Worm (Caenorhabditis elegans) whole organism, L1 larva: ENCODE data around the gene B0546.4.
"Not testable (repeated sequence)": the region's sequence is repeated elsewhere in the genome, so short reads cannot be mapped to it uniquely, and the experiment has no call there.

Experiments used
- C04F5.9 ChIP-seq: sonication (generic microtip); optimal IDR thresholded peaks from 2 replicates; lab custom pipeline; 2016; ENCODE audit warnings: missing genetic modification characterization, missing compliant biosample characterization
- F16B12.6 ChIP-seq: fragments of 150-350 bp; optimal IDR thresholded peaks from 2 replicates; lab custom pipeline; 2014; ENCODE audit warnings: missing biosample characterization, missing genetic modification characterization
- Y116A8C.19 ChIP-seq: sonication (generic microtip); optimal IDR thresholded peaks from 2 replicates; lab custom pipeline; 2016; ENCODE audit warnings: missing compliant biosample characterization, missing genetic modification characterization, borderline replicate concordance
- aha-1 ChIP-seq: fragments of 150-350 bp; optimal IDR thresholded peaks from 2 replicates; lab custom pipeline; 2014; ENCODE audit warnings: missing biosample characterization, missing genetic modification characterization
- ceh-82 ChIP-seq, 3 experiments: fragments of 150-350 bp in 1 of 3; sonication (generic microtip) in 2 of 3; optimal IDR thresholded peaks; 2 replicates each; lab custom pipeline; 2014 to 2017; ENCODE audit warnings: missing biosample characterization in 3 of 3, missing genetic modification characterization in 3 of 3
- egl-13 ChIP-seq: sonication (generic microtip); optimal IDR thresholded peaks from 2 replicates; lab custom pipeline; 2016; ENCODE audit warnings: missing genotype, missing genetic modification reagents, missing genetic modification characterization, missing compliant biosample characterization
- elt-2 ChIP-seq: sonication (generic microtip); optimal IDR thresholded peaks from 2 replicates; lab custom pipeline; 2016; ENCODE audit warnings: missing genetic modification characterization, mild to moderate bottlenecking, inconsistent platforms, missing compliant biosample characterization, missing genetic modification reagents
- ets-5 ChIP-seq: fragments of 200-800 bp; sonication (Bioruptor generic); IDR thresholded peaks from 2 replicates; pipeline ENCODE4 v1.3.6; 2022; ENCODE audit warnings: missing genetic modification characterization, missing compliant biosample characterization
- fkh-10 ChIP-seq: sonication (generic microtip); optimal IDR thresholded peaks from 2 replicates; lab custom pipeline; 2017; ENCODE audit warnings: missing biosample characterization, missing genetic modification reagents, missing genetic modification characterization
- fkh-4 ChIP-seq: sonication (generic microtip); optimal IDR thresholded peaks from 2 replicates; lab custom pipeline; 2016; ENCODE audit warnings: missing compliant biosample characterization, missing genetic modification characterization, borderline replicate concordance
- grh-1 ChIP-seq: fragments of 200-800 bp; sonication (Bioruptor generic); IDR thresholded peaks from 2 replicates; pipeline ENCODE4 v1.3.6; 2022; ENCODE audit warnings: missing genetic modification reagents, missing genetic modification characterization, missing compliant biosample characterization
- hpl-2 ChIP-seq: fragments of 150-350 bp; optimal IDR thresholded peaks from 2 replicates; lab custom pipeline; 2014; ENCODE audit warnings: missing biosample characterization, missing genetic modification reagents, missing genetic modification characterization
- irx-1 ChIP-seq: sonication (generic microtip); optimal IDR thresholded peaks from 2 replicates; lab custom pipeline; 2016; ENCODE audit warnings: missing genetic modification characterization, missing compliant biosample characterization
- isw-1 ChIP-seq: fragments of 200-800 bp; sonication (Bioruptor generic); IDR thresholded peaks from 2 replicates; pipeline ENCODE4 v1.3.6; 2022; ENCODE audit warnings: missing genetic modification characterization, missing compliant biosample characterization
- lin-13 ChIP-seq: fragments of 150-350 bp; optimal IDR thresholded peaks from 2 replicates; lab custom pipeline; 2014; ENCODE audit warnings: missing biosample characterization, missing genetic modification reagents, missing genetic modification characterization
- lin-15B ChIP-seq: fragments of 150-350 bp; sonication (generic microtip); optimal IDR thresholded peaks from 3 replicates; lab custom pipeline; 2014; ENCODE audit warnings: missing biosample characterization, missing genetic modification characterization
- lir-3 ChIP-seq: sonication (generic microtip); optimal IDR thresholded peaks from 2 replicates; lab custom pipeline; 2016; ENCODE audit warnings: mild to moderate bottlenecking, missing genetic modification characterization, moderate library complexity, missing compliant biosample characterization; ENCODE audit not compliant: poor library complexity
- mdl-1 ChIP-seq, 2 experiments: fragments of 150-350 bp; optimal IDR thresholded peaks; 2 replicates each; lab custom pipeline; 2014 to 2017; ENCODE audit warnings: missing biosample characterization in 2 of 2, missing genetic modification characterization in 2 of 2, inconsistent platforms in 1 of 2
- mef-2 ChIP-seq: fragments of 150-350 bp; optimal IDR thresholded peaks from 2 replicates; lab custom pipeline; 2014; ENCODE audit warnings: missing biosample characterization, missing genetic modification characterization
- nhr-20 ChIP-seq: sonication (generic microtip); optimal IDR thresholded peaks from 2 replicates; lab custom pipeline; 2016; ENCODE audit warnings: mild to moderate bottlenecking, missing genetic modification characterization, missing compliant biosample characterization
- nhr-237 ChIP-seq: fragments of 150-350 bp; optimal IDR thresholded peaks from 2 replicates; lab custom pipeline; 2014; ENCODE audit warnings: missing biosample characterization, missing genetic modification characterization
- nhr-28 ChIP-seq: fragments of 150-350 bp; optimal IDR thresholded peaks from 2 replicates; lab custom pipeline; 2014; ENCODE audit warnings: missing biosample characterization, missing genetic modification characterization
- pag-3 ChIP-seq: sonication (generic microtip); optimal IDR thresholded peaks from 2 replicates; lab custom pipeline; 2017; ENCODE audit warnings: missing genetic modification characterization, mild to moderate bottlenecking, missing compliant biosample characterization, antibody characterized with exemption, borderline replicate concordance; ENCODE audit not compliant: insufficient read depth
- rnt-1 ChIP-seq: sonication (generic microtip); optimal IDR thresholded peaks from 2 replicates; lab custom pipeline; 2016; ENCODE audit warnings: mild to moderate bottlenecking, missing genetic modification characterization, moderate library complexity, missing compliant biosample characterization
- skn-1 ChIP-seq: fragments of 150-350 bp; optimal IDR thresholded peaks from 2 replicates; lab custom pipeline; 2014; ENCODE audit warnings: missing biosample characterization, missing genetic modification characterization
- snpc-4 ChIP-seq: fragments of 150-350 bp; optimal IDR thresholded peaks from 2 replicates; lab custom pipeline; 2014; ENCODE audit warnings: missing biosample characterization, missing genetic modification characterization
- tlp-1 ChIP-seq: fragments of 150-350 bp; optimal IDR thresholded peaks from 2 replicates; lab custom pipeline; 2014; ENCODE audit warnings: missing biosample characterization, missing genetic modification characterization
- unc-30 ChIP-seq: sonication (generic microtip); optimal IDR thresholded peaks from 2 replicates; lab custom pipeline; 2017; ENCODE audit warnings: missing biosample characterization, missing genetic modification characterization
- unc-86 ChIP-seq: sonication (generic microtip); optimal IDR thresholded peaks from 2 replicates; lab custom pipeline; 2016; ENCODE audit warnings: missing genetic modification characterization, missing compliant biosample characterization
- unc-98 ChIP-seq: fragments of 200-800 bp; sonication (Bioruptor generic); IDR thresholded peaks from 2 replicates; pipeline ENCODE4 v1.3.6; 2022; ENCODE audit warnings: missing genetic modification characterization, missing compliant biosample characterization
- vab-15 ChIP-seq: sonication (generic microtip); optimal IDR thresholded peaks from 2 replicates; lab custom pipeline; 2017; ENCODE audit warnings: missing genotype, mild to moderate bottlenecking, missing genetic modification characterization, missing compliant biosample characterization
- zip-4 ChIP-seq: fragments of 200-800 bp; sonication (Bioruptor generic); optimal IDR thresholded peaks from 2 replicates; lab custom pipeline; 2018; ENCODE audit warnings: mild to moderate bottlenecking, missing genetic modification characterization, moderate library complexity, missing compliant biosample characterization
- ztf-11 ChIP-seq, 2 experiments: sonication (generic microtip); optimal IDR thresholded peaks; 2 replicates each; lab custom pipeline; 2016 to 2017; ENCODE audit warnings: missing genetic modification characterization in 2 of 2, missing biosample characterization in 1 of 2, missing compliant biosample characterization in 1 of 2

Gene B0546.4

DNA sequence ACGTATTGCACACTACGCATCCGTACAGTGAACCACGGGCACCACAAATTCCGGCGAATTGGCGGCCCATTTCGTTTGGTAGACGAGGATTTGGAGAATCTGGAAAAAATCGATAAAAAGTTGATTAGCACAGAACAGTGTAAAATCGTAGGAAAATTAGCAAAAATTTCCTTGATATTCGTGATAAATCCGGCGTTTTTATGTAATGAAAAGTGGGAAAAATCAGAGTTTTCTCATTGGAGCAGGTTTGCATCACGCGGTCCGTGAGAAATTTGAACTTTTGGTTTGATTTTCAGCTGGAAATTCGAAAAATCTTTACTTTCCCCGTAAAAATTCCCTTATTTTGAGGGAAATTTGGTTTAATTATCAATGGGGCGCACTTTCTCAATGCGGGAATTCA, at the start of gene B0546.4:
B0546.4 (minus strand) TSS at position 101 of the 400 bp plus-strand sequence.
- TF ChIP-seq elt-2 (tag; lab: Kevin White, UChicago) (no peak), pag-3 (tag; lab: Kevin White, UChicago) (no peak), irx-1 (tag; lab: Kevin White, UChicago) (no peak), F16B12.6 (tag; lab: Kevin White, UChicago) (no peak), lin-15B (no peak), ceh-82 (tag; optimal IDR thresholded peaks at IDR 0.05; lab: Kevin White, UChicago) (no peak), aha-1 (tag; lab: Kevin White, UChicago) (no peak), ets-5 (GFP tag; lab: Robert Waterston, UW) (no peak), lin-13 (GFP tag; lab: Kevin White, UChicago) (no peak), snpc-4 (no peak), tlp-1 (tag; lab: Kevin White, UChicago) (no peak), nhr-237 (tag; lab: Kevin White, UChicago) (no peak), fkh-10 (no peak), lir-3 (tag; lab: Kevin White, UChicago) (no peak), nhr-28 (tag; lab: Kevin White, UChicago) (no peak), zip-4 (GFP tag; lab: Kevin White, UChicago) (no peak), egl-13 (tag; lab: Kevin White, UChicago) (no peak)

DNA sequence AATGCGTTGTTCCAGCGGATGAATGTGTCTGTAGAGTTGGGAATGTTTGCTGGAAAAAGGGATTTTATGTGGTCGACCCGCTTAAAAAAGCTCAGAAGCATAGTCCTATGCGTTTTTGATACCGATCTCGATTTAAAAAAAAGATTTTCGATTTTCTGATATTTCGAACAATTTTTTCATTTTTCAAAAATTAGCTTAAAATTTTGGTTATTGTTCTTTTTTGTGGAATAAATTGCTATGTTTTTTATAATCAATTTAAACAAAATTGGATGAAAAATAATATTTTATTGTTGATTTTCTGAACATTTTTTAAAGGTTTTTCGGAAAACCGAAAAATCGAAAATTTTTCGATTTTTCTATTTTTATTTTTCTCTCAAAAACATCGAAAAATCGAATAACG, 49.4 kb upstream of the B0546.4 start, which contains the start of gene C04C3.7:
C04C3.7 (minus strand) TSS at position 101 of the 400 bp plus-strand sequence.
- TF ChIP-seq C04F5.9 (tag; lab: Kevin White, UChicago); isw-1 (GFP tag; lab: Robert Waterston, UW); lir-3 (tag; lab: Kevin White, UChicago): not testable (repeated sequence)
- TF ChIP-seq, all 84 proteins: peak for 0; not testable (repeated sequence) for 84

DNA sequence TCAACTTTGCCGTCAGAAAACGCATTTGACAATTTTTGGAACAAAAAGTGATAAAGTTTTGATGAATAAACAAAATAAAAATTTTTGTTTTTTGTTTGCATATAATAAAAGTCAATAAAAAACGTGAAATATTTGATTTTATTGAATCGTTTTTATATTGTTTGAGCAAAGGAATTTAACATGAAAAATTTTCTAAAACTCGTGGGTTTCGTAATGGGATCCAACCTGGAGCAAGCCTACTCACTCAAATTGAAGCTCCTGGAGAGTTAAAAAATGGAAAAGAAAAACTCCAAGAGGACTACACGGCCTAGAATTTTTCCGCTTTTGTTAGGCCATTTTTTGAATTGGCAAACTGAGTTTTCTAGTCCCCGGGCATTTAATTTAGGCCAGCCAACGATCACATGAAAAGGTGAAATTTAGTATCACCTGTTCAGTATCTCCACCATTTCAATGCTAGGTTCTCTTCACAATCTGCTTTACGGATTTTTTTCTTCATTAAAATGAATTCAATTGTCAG, 44.5 kb upstream of the B0546.4 start, which contains the start of the genes C04C3.9 and srz-60:
C04C3.9 (minus strand) TSS at position 101 of the 517 bp plus-strand sequence.
srz-60 (plus strand) TSS at position 467 of the 517 bp plus-strand sequence.
- TF ChIP-seq skn-1 (tag; lab: Kevin White, UChicago) = no peak
- no peak for TF ChIP-seq fkh-4 (tag; lab: Kevin White, UChicago)
- no peak for TF ChIP-seq F16B12.6 (tag; lab: Kevin White, UChicago)
- no peak for TF ChIP-seq nhr-20
- TF ChIP-seq unc-98 (GFP tag; lab: Robert Waterston, UW) = no peak
- TF ChIP-seq, all 84 proteins: peak for 0

DNA sequence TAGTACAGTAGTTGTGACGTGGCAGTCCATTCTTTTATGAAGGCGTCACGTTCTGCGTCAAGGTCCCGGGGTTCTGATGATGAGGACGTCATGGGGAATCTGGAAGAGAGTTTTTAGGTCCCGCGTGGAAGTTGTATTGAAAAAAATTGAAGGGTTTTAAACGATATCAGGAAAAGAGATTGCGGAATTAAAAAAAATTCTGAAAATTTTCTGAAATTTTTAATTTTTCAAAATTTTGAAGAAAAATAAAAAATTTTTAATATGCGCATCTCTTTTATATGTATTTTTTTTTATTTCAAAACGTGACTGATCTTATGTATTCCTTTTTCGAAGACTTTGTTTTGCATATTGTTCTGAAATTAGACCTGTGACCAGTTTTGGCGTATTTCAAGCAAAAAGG, 38.6 kb upstream of the B0546.4 start, which contains the start of gene C04C3.6:
C04C3.6 (minus strand) TSS at position 101 of the 400 bp plus-strand sequence.
- no peak for TF ChIP-seq unc-30
- no peak for TF ChIP-seq vab-15 (tag; lab: Kevin White, UChicago)
- TF ChIP-seq rnt-1 (tag; lab: Kevin White, UChicago) = no peak
- TF ChIP-seq ets-5 (GFP tag; lab: Robert Waterston, UW) = no peak
- no peak for TF ChIP-seq mef-2 (tag; lab: Kevin White, UChicago)
- no peak for TF ChIP-seq hpl-2 (GFP tag; lab: Kevin White, UChicago)
- TF ChIP-seq mdl-1 (tag; optimal IDR thresholded peaks at IDR 0.05; lab: Kevin White, UChicago) = no peak
- no peak for TF ChIP-seq lin-15B
- TF ChIP-seq unc-86 (tag; lab: Kevin White, UChicago) = no peak
- TF ChIP-seq ztf-11 (tag; optimal IDR thresholded peaks at IDR 0.05; lab: Kevin White, UChicago) = no peak
- no peak for TF ChIP-seq irx-1 (tag; lab: Kevin White, UChicago)
- no peak for TF ChIP-seq Y116A8C.19 (tag; lab: Kevin White, UChicago)
- TF ChIP-seq grh-1 (GFP tag; lab: Robert Waterston, UW) = no peak
